Fruit fly (Drosophila melanogaster): ENCODE data around the gene Cpr72Ea.

Cpr72Ea gene

dm6 chr3L:16339463-16339862 is 22.9 kb upstream of the Cpr72Ea start:
- TF ChIP-seq CG9705 (GFP tag; optimal IDR thresholded peaks at IDR 0.05), result no peak
- no peak for TF ChIP-seq br (GFP tag; optimal IDR thresholded peaks at IDR 0.05)
- no peak for TF ChIP-seq lola (GFP tag; optimal IDR thresholded peaks at IDR 0.05)
- no peak for TF ChIP-seq sv (GFP tag; optimal IDR thresholded peaks at IDR 0.05)
- no peak for TF ChIP-seq CrebA (GFP tag; optimal IDR thresholded peaks at IDR 0.05; ENCODE audit: borderline replicate concordance)
- no peak for TF ChIP-seq foxo (GFP tag; optimal IDR thresholded peaks at IDR 0.05)
- TF ChIP-seq Rel (GFP tag; optimal IDR thresholded peaks at IDR 0.05), result no peak
- no peak for TF ChIP-seq Rel (tag; optimal IDR thresholded peaks at IDR 0.05)
- no peak for TF ChIP-seq woc (GFP tag; optimal IDR thresholded peaks at IDR 0.05)
- no peak for TF ChIP-seq dsf (GFP tag; optimal IDR thresholded peaks at IDR 0.05; ENCODE audit: borderline replicate concordance)
- no peak for TF ChIP-seq brk (GFP tag; optimal IDR thresholded peaks at IDR 0.05)
- no peak for TF ChIP-seq Hr83 (GFP tag; optimal IDR thresholded peaks at IDR 0.05; ENCODE audit: poor library complexity, severe bottlenecking)
- no peak for TF ChIP-seq pan (optimal IDR thresholded peaks at IDR 0.05)
- no peak for TF ChIP-seq HLH106 (tag; optimal IDR thresholded peaks at IDR 0.05)
- TF ChIP-seq OdsH (GFP tag; optimal IDR thresholded peaks at IDR 0.05), result no peak
- no peak for TF ChIP-seq Jra (GFP tag; optimal IDR thresholded peaks at IDR 0.05)
- TF ChIP-seq dmrt93B (GFP tag; optimal IDR thresholded peaks at IDR 0.05), result no peak

- TF ChIP-seq Rel (GFP tag; optimal IDR thresholded peaks at IDR 0.05) (no peak), Rel (tag; optimal IDR thresholded peaks at IDR 0.05) (no peak), dl (GFP tag; optimal IDR thresholded peaks at IDR 0.05; ENCODE audit: insufficient read depth in 1 of 2, partially characterized antibody in 2 of 2) (no peak), psq (GFP tag; optimal IDR thresholded peaks at IDR 0.05) (no peak), Myc (optimal IDR thresholded peaks at IDR 0.05) (no peak), tai (GFP tag; optimal IDR thresholded peaks at IDR 0.05) (no peak), foxo (GFP tag; optimal IDR thresholded peaks at IDR 0.05) (no peak), CG9705 (GFP tag; optimal IDR thresholded peaks at IDR 0.05) (no peak), dmrt93B (GFP tag; optimal IDR thresholded peaks at IDR 0.05) (no peak), Hr78 (GFP tag; optimal IDR thresholded peaks at IDR 0.05) (no peak), dsf (GFP tag; optimal IDR thresholded peaks at IDR 0.05; ENCODE audit: borderline replicate concordance) (no peak), Abd-B (GFP tag; optimal IDR thresholded peaks at IDR 0.05) (no peak), GATAd (GFP tag; optimal IDR thresholded peaks at IDR 0.05) (no peak), rgr (GFP tag; optimal IDR thresholded peaks at IDR 0.05) (no peak), lola (GFP tag; optimal IDR thresholded peaks at IDR 0.05) (no peak)
These were observed 22.5 kb upstream of the Cpr72Ea start for dm6 chr3L:16339873-16340272.

- TF ChIP-seq Jra (GFP tag; optimal IDR thresholded peaks at IDR 0.05), result no peak
- TF ChIP-seq OdsH (GFP tag; optimal IDR thresholded peaks at IDR 0.05), result no peak
- no peak for TF ChIP-seq usp (GFP tag; optimal IDR thresholded peaks at IDR 0.05)
- no peak for TF ChIP-seq foxo (GFP tag; optimal IDR thresholded peaks at IDR 0.05)
These were observed 16.4 kb upstream of the Cpr72Ea start, which contains the start of gene CG33257 for dm6 chr3L:16346023-16346422. Gene CG33257 (plus strand): TSS chr3L:16346323.

- TF ChIP-seq dsf (GFP tag; optimal IDR thresholded peaks at IDR 0.05; ENCODE audit: borderline replicate concordance), result no peak
- no peak for TF ChIP-seq N (GFP tag; optimal IDR thresholded peaks at IDR 0.05)
- no peak for TF ChIP-seq Vsx2 (GFP tag; optimal IDR thresholded peaks at IDR 0.05; ENCODE audit: partially characterized antibody)
These were observed 14.5 kb upstream of the Cpr72Ea start, which contains the start of gene mRpS34 for dm6 chr3L:16347914-16348313. Gene mRpS34 (plus strand): TSS chr3L:16348074.

dm6 chr3L:16349686-16350085 is 12.7 kb upstream of the Cpr72Ea start:
- no peak for TF ChIP-seq lola (GFP tag; optimal IDR thresholded peaks at IDR 0.05)
- TF ChIP-seq Hnf4 (GFP tag; optimal IDR thresholded peaks at IDR 0.05), result no peak
- no peak for TF ChIP-seq HLH106 (tag; optimal IDR thresholded peaks at IDR 0.05)
- TF ChIP-seq psq (GFP tag; optimal IDR thresholded peaks at IDR 0.05), result no peak
- no peak for TF ChIP-seq rgr (GFP tag; optimal IDR thresholded peaks at IDR 0.05)
- no peak for TF ChIP-seq dmrt93B (GFP tag; optimal IDR thresholded peaks at IDR 0.05)
- TF ChIP-seq CG32264 (GFP tag; optimal IDR thresholded peaks at IDR 0.05), result no peak
- no peak for TF ChIP-seq Dfd (GFP tag; optimal IDR thresholded peaks at IDR 0.05)
- TF ChIP-seq h (GFP tag; optimal IDR thresholded peaks at IDR 0.05), result no peak
- TF ChIP-seq Abd-B (GFP tag; optimal IDR thresholded peaks at IDR 0.05), result no peak
- no peak for TF ChIP-seq CrebA (GFP tag; optimal IDR thresholded peaks at IDR 0.05; ENCODE audit: borderline replicate concordance)
- no peak for TF ChIP-seq ey (GFP tag; optimal IDR thresholded peaks at IDR 0.05)
- no peak for TF ChIP-seq usp (GFP tag; optimal IDR thresholded peaks at IDR 0.05)
